Worm (Caenorhabditis elegans): ENCODE measurements around the gene K08E4.8.

K08E4.8 gene

ce11 chrIV:12078112-12078812, 17.1 kb upstream of the K08E4.8 start, which contains the start of gene tmed-1:
TSS of gene tmed-1 (minus strand) at chrIV:12078162.
- TF ChIP-seq fos-1 (tag; optimal IDR thresholded peaks at IDR 0.05) (no peak), zip-11 (GFP tag; IDR thresholded peaks at IDR 0.05) (no peak), D1046.2 (GFP tag; IDR thresholded peaks at IDR 0.05) (no peak), ceh-20 (GFP tag; IDR thresholded peaks at IDR 0.05) (no peak), aha-1 (tag) (no peak), cey-2 (tag; optimal IDR thresholded peaks at IDR 0.05; ENCODE audit: borderline replicate concordance, insufficient read depth) (no peak), tra-1 (GFP tag; IDR thresholded peaks at IDR 0.05) (no peak), lin-13 (GFP tag; optimal IDR thresholded peaks at IDR 0.05) (no peak), ceh-44 (GFP tag; IDR thresholded peaks at IDR 0.05) (no peak), daf-19 (GFP tag; conservative IDR thresholded peaks at IDR 0.05) (no peak), lsy-2 (tag; optimal IDR thresholded peaks at IDR 0.05) (no peak), snpc-4 (tag; optimal IDR thresholded peaks at IDR 0.05) (no peak), lin-15B (tag; optimal IDR thresholded peaks at IDR 0.05) (no peak), snpc-1.2 (GFP tag; IDR thresholded peaks at IDR 0.05) (no peak), T20F7.1 (GFP tag; optimal IDR thresholded peaks at IDR 0.05) (no peak), egl-43 (GFP tag; IDR thresholded peaks at IDR 0.05) (no peak)

- no peak for TF ChIP-seq ceh-44 (GFP tag; IDR thresholded peaks at IDR 0.05)
- TF ChIP-seq snpc-4 (tag; optimal IDR thresholded peaks at IDR 0.05) = no peak
- no peak for TF ChIP-seq pqm-1 (tag; optimal IDR thresholded peaks at IDR 0.05)
- TF ChIP-seq lsy-2 (tag; optimal IDR thresholded peaks at IDR 0.05) = no peak
- TF ChIP-seq F37D6.2 (tag; optimal IDR thresholded peaks at IDR 0.05) = no peak
These were observed 14.4 kb upstream of the K08E4.8 start, which contains the start of gene K08E4.7 for ce11 chrIV:12075497-12075896. TSS of gene K08E4.7 (plus strand) at chrIV:12075797.

ce11 chrIV:12068590-12068989, 7.5 kb upstream of the K08E4.8 start, which contains the start of gene bath-37:
TSS of gene bath-37 (plus strand) at chrIV:12068890.
- TF ChIP-seq mep-1 (tag; optimal IDR thresholded peaks at IDR 0.05) (no peak), D1046.2 (GFP tag; IDR thresholded peaks at IDR 0.05) (no peak), egl-27 (tag; optimal IDR thresholded peaks at IDR 0.05) (no peak), nhr-11 (tag; optimal IDR thresholded peaks at IDR 0.05) (no peak), lir-3 (tag; optimal IDR thresholded peaks at IDR 0.05) (no peak), fkh-10 (GFP tag; optimal IDR thresholded peaks at IDR 0.05) (no peak), Y75B8A.6 (GFP tag; IDR thresholded peaks at IDR 0.05) (no peak), ZK337.2 (GFP tag; IDR thresholded peaks at IDR 0.05) (no peak), Y48G9A.11 (GFP tag; IDR thresholded peaks at IDR 0.05) (no peak), arid-1 (GFP tag; conservative IDR thresholded peaks at IDR 0.05) (no peak), aha-1 (tag) (no peak), attf-4 (tag; optimal IDR thresholded peaks at IDR 0.05) (no peak), lin-13 (GFP tag; optimal IDR thresholded peaks at IDR 0.05) (no peak), zfp-2 (tag; optimal IDR thresholded peaks at IDR 0.05) (no peak), daf-8 (GFP tag; IDR thresholded peaks at IDR 0.05) (no peak), cey-2 (tag; optimal IDR thresholded peaks at IDR 0.05; ENCODE audit: borderline replicate concordance, insufficient read depth) (no peak), F49E8.2 (tag; optimal IDR thresholded peaks at IDR 0.05; ENCODE audit: borderline replicate concordance) (no peak)

DNA sequence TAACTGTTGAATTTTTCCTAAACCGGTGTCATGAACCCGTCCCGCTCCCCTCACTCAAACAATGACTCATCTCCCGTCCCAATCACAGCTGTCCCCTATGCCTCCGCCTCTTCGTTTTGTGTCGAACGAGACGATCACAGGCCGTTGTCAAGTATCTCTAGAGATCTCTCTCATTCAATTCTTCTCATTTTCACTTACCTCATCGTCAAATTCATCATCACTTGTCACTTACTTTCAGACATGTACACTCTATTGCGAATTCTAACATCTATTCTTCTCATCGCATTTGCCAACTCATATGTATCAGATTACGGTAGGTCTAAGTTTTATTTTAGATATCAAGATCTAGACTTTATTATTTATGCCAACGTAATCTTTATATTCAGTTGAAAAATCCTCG, 3.6 kb downstream of the K08E4.8 start, which contains the start of gene K08E4.3:
Gene K08E4.3, plus strand, starts transcription at position 235 of the 400 bp plus-strand sequence.
- TF ChIP-seq vab-7 (GFP tag; IDR thresholded peaks at IDR 0.05) = no peak
- TF ChIP-seq ceh-62 (tag; optimal IDR thresholded peaks at IDR 0.05) = no peak
- TF ChIP-seq F49E8.2 (tag; optimal IDR thresholded peaks at IDR 0.05; ENCODE audit: borderline replicate concordance) = no peak
- TF ChIP-seq nhr-42 (GFP tag; IDR thresholded peaks at IDR 0.05) = no peak
- TF ChIP-seq madf-5 (GFP tag; IDR thresholded peaks at IDR 0.05) = no peak
- peak; percentile 8 for TF ChIP-seq mes-2 (tag; optimal IDR thresholded peaks at IDR 0.05; ENCODE audit: poor library complexity, severe bottlenecking)
